Fruit fly (Drosophila melanogaster): ENCODE data around the gene Pc.
A peak's percentile ranks its signal among the peaks of the same experiment; 100 is the strongest.

The Pc gene

dm6 chr3L:21290336-21290735 lies 27.5 kb downstream of the Pc start:
- TF ChIP-seq CG17801 (GFP tag; optimal IDR thresholded peaks at IDR 0.05; ENCODE audit: partially characterized antibody), result no peak

DNA sequence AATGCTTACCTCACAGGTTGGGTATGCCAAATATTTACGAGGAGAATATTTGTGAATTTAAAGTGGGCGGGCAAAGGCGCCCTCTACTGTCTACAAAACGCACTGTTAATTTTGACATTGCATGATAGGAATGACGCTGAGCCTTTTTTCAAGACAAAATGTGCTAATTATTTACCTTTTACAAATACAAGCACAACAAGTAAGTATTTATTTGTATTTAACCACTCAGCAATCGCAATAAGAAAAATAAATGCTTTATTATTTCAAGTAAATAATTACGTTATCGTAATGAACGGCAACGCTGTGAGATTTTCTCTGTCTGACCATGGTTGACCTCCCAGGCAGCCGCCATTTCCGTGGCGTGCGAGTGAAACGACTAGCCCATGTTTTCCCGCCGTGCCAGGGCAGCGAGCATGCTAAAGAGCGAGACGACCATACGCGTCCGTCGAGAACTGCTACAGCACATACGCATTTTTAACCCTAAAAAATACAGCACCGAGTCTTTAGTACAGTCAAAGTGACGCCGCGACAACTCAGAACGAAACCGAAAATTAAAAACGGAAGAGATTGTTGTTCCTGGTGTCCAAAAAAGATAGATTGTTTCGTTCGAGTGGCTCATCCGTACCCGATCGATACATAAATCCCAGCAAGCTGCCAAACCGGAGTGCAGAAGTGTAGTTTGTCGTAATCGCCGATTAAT lies 32.0 kb downstream of the Pc start, which contains the start of the genes CG12974 and pzg:
Gene CG12974 (minus strand): TSS at position 324 of the 700 bp plus-strand sequence.
Gene pzg (plus strand): TSS at position 461 of the 700 bp plus-strand sequence.
- peak; percentile 89 for TF ChIP-seq CG17801 (GFP tag; optimal IDR thresholded peaks at IDR 0.05; ENCODE audit: partially characterized antibody)

DNA sequence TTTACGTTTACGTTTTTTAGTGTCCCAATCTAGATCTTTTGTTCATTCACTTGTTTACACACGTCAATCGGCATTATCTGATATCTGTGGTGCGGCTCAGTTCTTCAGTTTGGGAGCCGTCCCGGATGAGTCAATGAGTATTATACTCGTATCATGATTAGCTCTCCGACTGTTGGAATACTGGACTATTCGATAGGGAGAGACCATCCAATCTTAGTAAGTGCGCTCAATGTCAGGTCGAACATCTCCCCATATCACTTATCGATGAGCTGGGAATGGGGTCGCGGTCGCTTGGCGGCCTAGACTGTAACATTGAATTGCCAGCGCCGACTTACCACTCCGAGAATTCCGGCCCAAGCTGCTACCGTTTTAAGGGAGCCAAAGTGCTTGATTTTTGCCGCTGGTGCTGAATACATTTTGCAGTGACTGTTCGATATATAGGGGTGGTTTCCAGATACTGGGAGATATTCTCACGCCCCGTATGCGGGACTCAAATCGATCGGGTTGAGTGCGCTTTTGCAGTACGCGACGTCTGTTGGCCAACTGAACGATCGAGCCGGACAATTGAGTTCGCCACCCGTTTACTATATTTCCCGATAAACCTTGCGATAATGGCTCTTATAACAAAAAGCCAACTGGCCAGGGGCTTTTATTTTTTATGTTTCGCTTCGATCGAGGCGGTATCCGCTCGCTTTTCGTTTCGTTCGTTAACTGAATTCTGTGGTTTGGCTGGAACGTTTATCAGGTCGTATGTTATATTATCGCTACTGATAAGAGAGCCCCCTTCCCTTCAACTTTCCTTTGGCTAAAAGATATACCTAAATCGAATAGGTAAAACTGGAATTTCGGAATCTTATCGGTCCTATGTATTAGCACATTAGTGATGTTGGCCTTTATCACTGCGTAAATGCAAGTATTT lies 32.8 kb downstream of the Pc start:
- TF ChIP-seq CG17801 (GFP tag; optimal IDR thresholded peaks at IDR 0.05; ENCODE audit: partially characterized antibody), result no peak

DNA sequence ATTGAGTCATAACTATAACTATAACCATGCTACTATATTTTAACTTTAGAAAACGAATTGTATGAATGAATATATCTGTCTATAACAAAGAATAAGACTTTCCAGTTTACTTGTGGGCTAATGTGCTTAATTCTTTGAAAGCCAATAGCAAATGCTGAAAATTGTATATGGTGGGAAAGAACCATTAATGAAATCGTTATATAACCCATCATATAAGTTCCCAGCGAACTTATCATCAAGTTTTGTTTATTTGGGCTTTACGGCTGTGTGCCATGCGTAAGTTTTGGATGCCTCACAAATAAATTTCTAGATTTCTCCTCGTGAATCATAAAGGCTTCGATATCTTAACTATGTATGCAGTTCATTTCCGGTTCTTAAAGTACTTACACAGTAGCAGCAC lies 34.0 kb downstream of the Pc start:
- no peak for TF ChIP-seq CG17801 (GFP tag; optimal IDR thresholded peaks at IDR 0.05; ENCODE audit: partially characterized antibody)

dm6 chr3L:21282741-21283140 lies 35.1 kb downstream of the Pc start:
- TF ChIP-seq CG17801 (GFP tag; optimal IDR thresholded peaks at IDR 0.05; ENCODE audit: partially characterized antibody), result no peak

- no peak for TF ChIP-seq CG17801 (GFP tag; optimal IDR thresholded peaks at IDR 0.05; ENCODE audit: partially characterized antibody)
These were observed 36.1 kb downstream of the Pc start for dm6 chr3L:21281706-21282105.

DNA sequence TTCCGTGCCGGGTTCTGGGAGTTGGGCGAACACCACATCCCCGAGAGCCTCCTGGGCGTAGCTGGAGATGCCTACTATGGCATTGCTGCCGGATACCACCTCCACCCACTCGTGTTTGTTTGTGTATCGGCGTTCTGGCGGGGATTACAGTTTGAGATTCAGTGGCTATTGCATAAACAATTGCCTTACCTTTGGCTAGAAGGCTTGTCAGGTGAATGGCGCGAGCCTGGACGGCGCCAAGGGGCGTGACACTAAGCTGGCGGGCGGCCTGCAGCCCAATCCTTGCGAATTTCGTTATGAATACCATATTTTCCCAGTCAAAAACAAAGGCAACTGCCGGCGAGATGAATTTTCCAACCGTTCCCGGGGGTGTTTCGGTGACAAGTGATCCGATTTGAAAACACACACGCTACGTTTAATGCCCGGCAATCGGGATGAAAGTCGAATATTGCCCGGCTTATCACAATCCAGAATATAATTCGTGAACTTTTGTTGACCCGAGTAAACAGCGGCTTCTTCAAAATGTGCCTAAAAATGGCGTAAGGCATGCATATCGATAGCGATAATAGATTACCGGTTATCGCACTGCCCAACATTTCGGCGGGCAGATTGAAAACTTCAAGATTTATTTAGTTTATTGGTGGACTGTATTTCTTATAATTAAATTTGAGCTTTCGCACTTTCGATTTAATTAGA lies 36.7 kb downstream of the Pc start, which contains the start of gene ppl:
Gene ppl (minus strand): TSS at position 511 of the 696 bp plus-strand sequence.
- no peak for TF ChIP-seq CG17801 (GFP tag; optimal IDR thresholded peaks at IDR 0.05; ENCODE audit: partially characterized antibody)

DNA sequence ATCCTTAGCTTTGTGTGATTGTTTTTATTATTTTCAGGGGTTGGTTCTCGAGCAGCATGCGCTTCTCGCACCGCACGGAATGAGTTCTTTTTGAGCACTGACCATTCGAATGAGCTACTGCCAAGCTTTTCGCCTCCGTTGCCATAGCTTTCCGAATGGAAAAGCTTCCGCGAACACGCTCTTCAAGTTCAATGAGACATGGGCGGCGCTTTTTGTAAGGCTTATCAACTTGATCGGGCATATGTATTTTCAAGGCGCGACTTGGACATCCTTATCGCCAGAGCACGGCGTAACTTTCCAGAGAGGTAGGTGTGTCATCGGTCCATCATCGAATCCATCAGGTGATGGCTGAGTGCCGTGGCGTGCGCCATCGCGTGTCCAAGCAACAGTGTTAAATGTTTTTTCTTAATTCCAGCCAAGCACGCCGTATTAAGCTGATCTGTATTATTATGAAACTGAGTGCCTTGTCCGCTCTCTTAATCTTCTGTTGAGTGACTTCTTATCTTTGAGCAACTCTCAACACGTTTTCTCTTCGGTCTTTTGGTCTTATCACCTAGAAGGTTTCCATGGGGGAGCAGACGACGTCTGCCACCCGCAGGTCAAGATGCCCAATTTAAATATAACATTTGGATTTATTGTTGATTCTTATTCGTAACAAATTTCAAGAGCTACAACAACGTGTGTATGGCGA lies 37.8 kb downstream of the Pc start, which contains the start of gene AcCoAS:
Gene AcCoAS (minus strand): TSS at position 368 of the 691 bp plus-strand sequence.
- peak; percentile 82 for TF ChIP-seq CG17801 (GFP tag; optimal IDR thresholded peaks at IDR 0.05; ENCODE audit: partially characterized antibody)

- no peak for TF ChIP-seq CG17801 (GFP tag; optimal IDR thresholded peaks at IDR 0.05; ENCODE audit: partially characterized antibody)
These were observed 38.7 kb downstream of the Pc start for dm6 chr3L:21279168-21279567.

DNA sequence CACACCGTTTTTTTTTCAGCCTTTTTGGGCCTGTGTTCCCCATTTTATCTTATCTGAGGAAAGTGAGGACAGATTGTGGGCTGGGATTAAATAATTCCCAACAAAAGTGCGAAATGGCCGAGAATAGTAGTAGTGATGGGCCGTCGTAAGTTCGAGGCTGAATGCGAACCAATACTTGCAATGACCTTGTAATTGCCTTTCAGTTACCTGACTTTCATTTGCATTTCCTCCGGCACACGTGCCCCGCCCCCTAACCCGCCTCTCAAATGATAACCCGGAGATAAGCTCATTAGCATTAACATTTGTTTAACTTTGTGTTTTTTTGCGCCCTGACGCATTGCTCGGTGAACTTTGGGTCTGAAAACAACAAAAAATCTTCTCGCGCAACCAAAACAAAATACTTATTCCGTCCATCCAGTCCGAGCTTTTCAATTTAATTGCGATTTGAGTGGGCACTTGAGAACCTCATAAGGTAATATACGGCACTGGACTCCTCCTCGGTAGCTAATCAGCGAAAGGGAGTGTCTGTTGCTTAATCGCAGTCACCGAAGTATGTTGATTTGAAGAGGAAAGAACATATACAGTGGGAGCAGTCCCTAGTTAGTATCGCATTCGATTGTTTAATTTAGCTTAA lies 39.8 kb downstream of the Pc start:
- no peak for TF ChIP-seq CG17801 (GFP tag; optimal IDR thresholded peaks at IDR 0.05; ENCODE audit: partially characterized antibody)

DNA sequence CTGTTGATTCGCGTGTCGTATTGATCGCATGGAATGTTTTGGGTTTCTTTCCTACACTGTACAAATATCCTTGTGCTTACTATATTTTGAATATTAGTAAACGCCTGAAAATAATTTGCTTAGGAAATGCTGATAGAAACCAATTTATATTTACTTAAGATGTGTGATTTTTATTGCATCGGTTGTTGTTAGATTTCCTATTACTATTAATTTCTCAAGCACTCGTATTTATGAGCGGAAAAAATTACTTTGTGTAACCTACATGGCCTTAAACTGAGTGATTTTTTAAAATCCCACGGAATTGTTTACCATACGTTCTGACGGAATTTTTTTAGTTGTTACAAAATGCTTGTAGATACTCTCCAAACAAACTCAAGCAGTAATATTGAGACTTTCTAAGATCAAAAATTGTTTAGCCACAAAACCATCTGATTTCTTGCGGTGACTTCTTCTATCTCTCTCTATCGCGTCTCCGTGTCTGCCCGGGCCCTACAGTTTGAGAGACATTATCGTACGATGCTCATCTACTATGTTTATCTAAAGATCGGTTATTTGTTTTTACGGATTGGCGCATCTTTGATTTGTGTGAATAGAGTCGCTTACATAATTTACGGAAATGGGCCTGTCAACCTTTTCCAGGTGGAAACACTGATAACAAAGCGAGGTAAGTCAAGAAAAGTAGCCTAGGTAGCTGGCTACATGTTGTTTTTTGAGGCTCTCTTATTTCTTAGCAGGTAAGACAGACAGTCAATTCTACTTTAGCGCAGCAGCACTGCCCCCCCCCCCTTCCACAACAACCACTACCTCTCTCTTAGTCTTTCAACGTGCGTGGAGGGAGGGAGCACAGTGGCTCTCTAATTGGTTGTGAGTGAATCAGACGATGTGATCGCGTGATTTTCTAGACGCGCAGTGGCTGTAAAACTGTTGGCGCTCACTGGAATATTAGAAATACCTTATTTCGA lies 41.2 kb downstream of the Pc start:
- peak; percentile 78 for TF ChIP-seq CG17801 (GFP tag; optimal IDR thresholded peaks at IDR 0.05; ENCODE audit: partially characterized antibody)

DNA sequence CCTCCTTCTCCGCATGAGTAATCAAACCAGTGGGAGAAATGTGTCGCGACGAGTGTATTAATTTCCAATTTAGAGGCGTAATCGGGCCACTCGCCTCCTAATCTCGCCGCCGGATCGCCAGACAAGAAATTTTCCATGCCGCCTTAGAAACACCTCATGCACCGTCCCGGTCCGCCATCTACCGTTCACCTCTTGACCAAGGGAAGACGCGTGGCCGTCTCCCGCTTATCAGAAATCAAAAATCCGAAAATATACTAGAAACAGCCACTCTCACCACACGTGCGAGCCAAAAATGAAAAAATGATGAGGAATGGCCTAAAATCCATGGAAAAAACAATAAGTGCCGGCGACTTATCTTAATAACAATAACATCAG lies 41.9 kb downstream of the Pc start:
- no peak for TF ChIP-seq CG17801 (GFP tag; optimal IDR thresholded peaks at IDR 0.05; ENCODE audit: partially characterized antibody)

dm6 chr3L:21273504-21273903 lies 44.3 kb downstream of the Pc start:
- no peak for TF ChIP-seq CG17801 (GFP tag; optimal IDR thresholded peaks at IDR 0.05; ENCODE audit: partially characterized antibody)
